Fruit fly (Drosophila melanogaster) whole organism, embryonic: ENCODE measurements around the gene CG16978.

ENCODE experiments used
- Awh ChIP-seq: fragments of 200-800 bp; sonication (Bioruptor generic); IDR thresholded peaks from 2 replicates; pipeline ENCODE4, ENCODE4 v1.3.6; 2022; ENCODE audit warnings: missing biosample characterization, missing genetic modification characterization
- Bgb ChIP-seq: fragments of 200-800 bp; sonication (Bioruptor generic); IDR thresholded peaks from 2 replicates; pipeline ENCODE4 v1.3.6; 2022; ENCODE audit warnings: missing biosample characterization, missing genetic modification characterization; ENCODE audit not compliant: partially characterized antibody
- CG10209 ChIP-seq: fragments of 200-800 bp; sonication (Bioruptor generic); optimal IDR thresholded peaks from 3 replicates; lab custom pipeline; 2017; ENCODE audit warnings: missing biosample characterization, mild to moderate bottlenecking, missing genetic modification characterization, missing genetic modification reagents
- CG10321 ChIP-seq: fragments of 200-800 bp; sonication (Bioruptor generic); IDR thresholded peaks from 2 replicates; pipeline ENCODE4 v1.3.6; 2022; ENCODE audit warnings: missing biosample characterization, missing genetic modification characterization
- CG10543 ChIP-seq: fragments of 200-800 bp; sonication (Bioruptor generic); optimal IDR thresholded peaks from 3 replicates; lab custom pipeline; 2017; ENCODE audit warnings: missing biosample characterization, mild to moderate bottlenecking, missing genetic modification characterization, moderate library complexity
- CG10565 ChIP-seq: fragments of 200-800 bp; sonication (Bioruptor generic); optimal IDR thresholded peaks from 3 replicates; lab custom pipeline; 2016; ENCODE audit warnings: missing biosample characterization, mild to moderate bottlenecking, missing genetic modification characterization
- CG11695 ChIP-seq: fragments of 200-800 bp; sonication (Bioruptor generic); IDR thresholded peaks from 3 replicates; pipeline ENCODE4 v1.3.6; 2022; ENCODE audit warnings: missing biosample characterization, missing genetic modification characterization
- CG12104 ChIP-seq: fragments of 200-800 bp; sonication (Bioruptor generic); optimal IDR thresholded peaks from 3 replicates; lab custom pipeline; 2016; ENCODE audit warnings: missing biosample characterization, missing genetic modification characterization
- CG12769 ChIP-seq: fragments of 200-800 bp; sonication (Bioruptor generic); optimal IDR thresholded peaks from 2 replicates; lab custom pipeline; 2019; ENCODE audit warnings: missing biosample characterization, mild to moderate bottlenecking, missing genetic modification characterization, moderate library complexity
- CG14014 ChIP-seq: fragments of 200-800 bp; sonication (Bioruptor generic); IDR thresholded peaks from 2 replicates; pipeline ENCODE4 v1.3.6; 2022; ENCODE audit warnings: missing biosample characterization, missing genetic modification characterization
- CG16863 ChIP-seq: fragments of 200-800 bp; sonication (Bioruptor generic); optimal IDR thresholded peaks from 3 replicates; lab custom pipeline; 2016; ENCODE audit warnings: missing biosample characterization, missing genetic modification characterization
- CG18011 ChIP-seq: fragments of 200-800 bp; sonication (Bioruptor generic); optimal IDR thresholded peaks from 2 replicates; lab custom pipeline; 2017; ENCODE audit warnings: missing biosample characterization, missing genetic modification characterization, mild to moderate bottlenecking, moderate library complexity, missing genotype
- CG2678 ChIP-seq: fragments of 200-800 bp; sonication (Bioruptor generic); optimal IDR thresholded peaks from 3 replicates; lab custom pipeline; 2019; ENCODE audit warnings: missing biosample characterization, mild to moderate bottlenecking, missing genetic modification characterization, moderate library complexity
- CG2712 ChIP-seq: fragments of 200-800 bp; optimal IDR thresholded peaks from 3 replicates; lab custom pipeline; 2019; ENCODE audit warnings: missing biosample characterization, mild to moderate bottlenecking, missing genetic modification characterization, moderate library complexity
- CG2889 ChIP-seq: fragments of 200-800 bp; sonication (Bioruptor generic); IDR thresholded peaks from 3 replicates; pipeline ENCODE4 v1.3.6; 2022; ENCODE audit warnings: missing biosample characterization, missing genetic modification characterization
- CG32532 ChIP-seq: fragments of 200-800 bp; sonication (Bioruptor generic); IDR thresholded peaks from 2 replicates; pipeline ENCODE4 v1.3.6; 2022; ENCODE audit warnings: missing biosample characterization, missing genetic modification characterization
- CG3847 ChIP-seq: fragments of 200-800 bp; sonication (Bioruptor generic); IDR thresholded peaks from 2 replicates; pipeline ENCODE4 v1.3.6; 2022; ENCODE audit warnings: missing biosample characterization, missing genetic modification characterization
- CG43689 ChIP-seq: fragments of 200-800 bp; sonication (Bioruptor generic); IDR thresholded peaks from 2 replicates; pipeline ENCODE4 v1.3.6; 2022; ENCODE audit warnings: missing biosample characterization, missing genetic modification characterization
- CG4404 ChIP-seq: fragments of 200-800 bp; sonication (Bioruptor generic); IDR thresholded peaks from 2 replicates; pipeline ENCODE4 v1.3.6; 2022; ENCODE audit warnings: missing biosample characterization, missing genetic modification characterization
- D19B ChIP-seq: fragments of 200-800 bp; sonication (Bioruptor generic); optimal IDR thresholded peaks from 2 replicates; lab custom pipeline; 2017; ENCODE audit warnings: missing biosample characterization, mild to moderate bottlenecking, missing genetic modification characterization
- Dbx ChIP-seq: fragments of 200-800 bp; sonication (Bioruptor generic); IDR thresholded peaks from 3 replicates; pipeline ENCODE4 v1.3.6; 2022; ENCODE audit warnings: missing biosample characterization, missing genetic modification characterization
- Dref ChIP-seq: fragments of 200-800 bp; sonication (Bioruptor generic); IDR thresholded peaks from 2 replicates; pipeline ENCODE4 v1.3.6; 2022; ENCODE audit warnings: missing biosample characterization, missing genetic modification characterization
- Eip74EF ChIP-seq, 2 experiments: fragments of 200-800 bp in 1 of 2; fragments of >200 bp in 1 of 2; sonication (Bioruptor generic) in 1 of 2; optimal IDR thresholded peaks; 2 replicates each; lab custom pipeline; 2017 to 2019; ENCODE audit warnings: missing biosample characterization in 2 of 2, missing genetic modification characterization in 2 of 2, mild to moderate bottlenecking in 1 of 2, moderate library complexity in 1 of 2
- Ets65A ChIP-seq: fragments of 200-800 bp; sonication (Bioruptor generic); peaks from one replicate; lab custom pipeline; 2016; ENCODE audit warnings: missing biosample characterization, missing genetic modification characterization
- Fer3 ChIP-seq: fragments of 200-800 bp; sonication (Bioruptor generic); optimal IDR thresholded peaks from 2 replicates; lab custom pipeline; 2018; ENCODE audit warnings: missing biosample characterization, mild to moderate bottlenecking, missing genetic modification characterization, moderate library complexity
- HLHmδ ChIP-seq: fragments of 200-800 bp; sonication (Bioruptor generic); optimal IDR thresholded peaks from 2 replicates; lab custom pipeline; 2018; ENCODE audit warnings: missing biosample characterization, mild to moderate bottlenecking, missing genetic modification characterization, moderate library complexity
- Hmr ChIP-seq: fragments of 200-800 bp; sonication (Bioruptor generic); optimal IDR thresholded peaks from 3 replicates; lab custom pipeline; 2017; ENCODE audit warnings: mild to moderate bottlenecking, missing biosample characterization, missing genetic modification reagents, missing genetic modification characterization
- MBD-R2 ChIP-seq: fragments of 200-800 bp; sonication (Bioruptor generic); IDR thresholded peaks from 2 replicates; pipeline ENCODE4 v1.3.6; 2022; ENCODE audit warnings: missing biosample characterization, missing genetic modification characterization
- Neu2 ChIP-seq: fragments of 200-800 bp; sonication (Bioruptor generic); optimal IDR thresholded peaks from 3 replicates; lab custom pipeline; 2016; ENCODE audit warnings: missing biosample characterization, missing genetic modification characterization, borderline replicate concordance
- PHDP ChIP-seq: fragments of 200-800 bp; sonication (Bioruptor generic); optimal IDR thresholded peaks from 3 replicates; lab custom pipeline; 2018; ENCODE audit warnings: missing biosample characterization, mild to moderate bottlenecking, missing genetic modification characterization, moderate library complexity
- Sin3A ChIP-seq: fragments of >200 bp; optimal IDR thresholded peaks from 2 replicates; lab custom pipeline; 2018
- ab ChIP-seq: fragments of 200-800 bp; sonication (Bioruptor generic); optimal IDR thresholded peaks from 2 replicates; lab custom pipeline; 2016; ENCODE audit warnings: missing biosample characterization, missing genetic modification characterization
- ac ChIP-seq: fragments of 200-800 bp; sonication (Bioruptor generic); optimal IDR thresholded peaks from 3 replicates; lab custom pipeline; 2017; ENCODE audit warnings: missing biosample characterization, mild to moderate bottlenecking, missing genetic modification characterization
- ase ChIP-seq: fragments of 200-800 bp; sonication (Bioruptor generic); IDR thresholded peaks from 3 replicates; pipeline ENCODE4 v1.3.6; 2022; ENCODE audit warnings: missing biosample characterization, missing genetic modification characterization
- dm ChIP-seq: fragments of 200-800 bp; sonication (Bioruptor generic); optimal IDR thresholded peaks from 3 replicates; lab custom pipeline; 2016; ENCODE audit warnings: missing biosample characterization, missing genetic modification characterization
- dysf ChIP-seq: fragments of 200-800 bp; sonication (Bioruptor generic); IDR thresholded peaks from 3 replicates; pipeline ENCODE4 v1.3.6; 2022; ENCODE audit warnings: missing biosample characterization, missing genetic modification characterization
- ftz-f1 ChIP-seq: fragments of 200-800 bp; sonication (Bioruptor generic); optimal IDR thresholded peaks from 2 replicates; lab custom pipeline; 2016; ENCODE audit warnings: missing biosample characterization, missing genetic modification characterization
- gce ChIP-seq: fragments of 200-800 bp; sonication (Bioruptor generic); IDR thresholded peaks from 3 replicates; pipeline ENCODE4 v1.3.6; 2022; ENCODE audit warnings: missing biosample characterization, missing genetic modification characterization
- hb ChIP-seq: fragments of 200-800 bp; sonication (Bioruptor generic); IDR thresholded peaks from 3 replicates; pipeline ENCODE4 v1.3.6; 2022; ENCODE audit warnings: missing biosample characterization, missing genetic modification characterization; ENCODE audit not compliant: partially characterized antibody
- hth ChIP-seq: fragments of >200 bp; optimal IDR thresholded peaks from 2 replicates; lab custom pipeline; 2017; ENCODE audit warnings: inconsistent platforms
- nau ChIP-seq: fragments of 200-800 bp; sonication (Bioruptor generic); optimal IDR thresholded peaks from 3 replicates; lab custom pipeline; 2017; ENCODE audit warnings: missing biosample characterization, mild to moderate bottlenecking, missing genetic modification characterization, missing genetic modification reagents
- odd ChIP-seq: fragments of 200-800 bp; sonication (Bioruptor generic); optimal IDR thresholded peaks from 2 replicates; lab custom pipeline; 2017; ENCODE audit warnings: missing biosample characterization, mild to moderate bottlenecking, missing genetic modification characterization
- peb ChIP-seq: fragments of 200-800 bp; sonication (Bioruptor generic); IDR thresholded peaks from 2 replicates; pipeline ENCODE4 v1.3.6; 2022; ENCODE audit warnings: missing biosample characterization, missing genetic modification characterization
- phol ChIP-seq: fragments of 200-800 bp; sonication (Bioruptor generic); optimal IDR thresholded peaks from 3 replicates; lab custom pipeline; 2018; ENCODE audit warnings: missing biosample characterization, mild to moderate bottlenecking, missing genetic modification characterization, moderate library complexity
- psq ChIP-seq: fragments of 200-800 bp; sonication (Bioruptor generic); optimal IDR thresholded peaks from 2 replicates; lab custom pipeline; 2017; ENCODE audit warnings: missing biosample characterization, missing genetic modification characterization
- sens-2 ChIP-seq: fragments of 200-800 bp; sonication (Bioruptor generic); IDR thresholded peaks from 2 replicates; pipeline ENCODE4 v1.3.6; 2022; ENCODE audit warnings: missing biosample characterization, missing genetic modification characterization
- so ChIP-seq: fragments of 200-800 bp; sonication (Bioruptor generic); IDR thresholded peaks from 3 replicates; pipeline ENCODE4 v1.3.6; 2022; ENCODE audit warnings: missing biosample characterization, missing genetic modification characterization
- wor ChIP-seq: fragments of 200-800 bp; sonication (Bioruptor generic); IDR thresholded peaks from 2 replicates; pipeline ENCODE4 v1.3.6; 2022; ENCODE audit warnings: missing biosample characterization, missing genetic modification characterization
- zen ChIP-seq: fragments of 200-800 bp; sonication (Bioruptor generic); optimal IDR thresholded peaks from 3 replicates; lab custom pipeline; 2018; ENCODE audit warnings: missing biosample characterization, mild to moderate bottlenecking, missing genetic modification characterization, moderate library complexity

Gene CG16978

DNA sequence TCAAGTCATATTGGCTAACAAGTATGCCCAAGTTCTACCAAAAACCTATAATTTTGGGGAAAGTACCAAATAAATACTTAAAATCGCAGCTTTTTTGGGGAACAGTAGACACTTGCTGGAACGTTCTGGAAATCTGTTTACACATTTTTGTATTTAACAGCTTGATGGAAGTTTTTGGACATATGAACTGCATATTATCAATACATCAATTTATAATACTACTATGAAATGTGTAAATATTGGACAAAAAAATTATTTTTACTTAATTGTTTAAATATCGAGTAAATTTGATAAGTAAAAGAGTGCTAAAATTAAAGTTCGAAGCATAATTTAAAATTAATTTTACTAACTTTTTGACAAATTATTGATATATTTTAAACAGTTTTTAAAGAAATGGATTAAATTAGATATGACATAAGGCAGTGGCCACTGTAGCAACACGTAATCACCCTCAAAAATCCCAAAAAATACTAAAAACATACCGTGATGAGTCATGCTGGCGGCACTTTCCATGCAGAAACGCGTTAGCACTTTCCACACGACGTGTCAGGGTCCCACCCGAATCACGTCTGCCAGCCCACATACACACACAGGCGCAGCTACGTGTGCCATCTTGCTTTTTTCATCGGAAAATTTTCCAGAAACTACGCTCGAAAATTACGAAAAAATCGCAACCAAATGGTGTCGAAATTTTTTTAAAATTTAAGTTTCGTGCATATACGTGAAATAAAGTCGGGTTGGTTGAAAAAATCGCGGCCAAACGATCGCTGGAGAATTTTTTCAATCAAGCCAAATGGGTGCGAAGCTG is 21.8 kb upstream of the CG16978 start, which contains the start of gene Sirt1 (continued):
- TF ChIP-seq ac (GFP tag; lab: Kevin White, UChicago), result no peak
- TF ChIP-seq CG43689 (GFP tag; lab: Robert Waterston, UW), result peak; percentile 58
- no peak for TF ChIP-seq CG10565
- peak in 1 of 2 experiments; percentile 67 for TF ChIP-seq Eip74EF (GFP tag; optimal IDR thresholded peaks at IDR 0.05; lab: Kevin White, UChicago)
- peak; percentile 81 for TF ChIP-seq zen (tag; lab: Kevin White, UChicago)
- peak; percentile 78 for TF ChIP-seq Fer3 (tag; lab: Kevin White, UChicago)
- TF ChIP-seq PHDP (tag; lab: Kevin White, UChicago), result peak; percentile 84
- no peak for TF ChIP-seq MBD-R2 (GFP tag; lab: Robert Waterston, UW)
- TF ChIP-seq gce (GFP tag; lab: Robert Waterston, UW), result no peak
- TF ChIP-seq CG10321 (GFP tag; lab: Robert Waterston, UW), result 0 out of 2 replicates have a peak, but pooled peaks have one; percentile 16
- peak; percentile 87 for TF ChIP-seq phol (tag; lab: Kevin White, UChicago)
- peak; percentile 47 for TF ChIP-seq CG18011 (GFP tag; lab: Kevin White, UChicago)
- peak; percentile 39; the same call in 1 of the 2 replicates for TF ChIP-seq peb (GFP tag; lab: Robert Waterston, UW)
- peak; percentile 80 for TF ChIP-seq odd (GFP tag; lab: Kevin White, UChicago)
- TF ChIP-seq CG12104, result peak; percentile 88
- TF ChIP-seq nau (GFP tag; lab: Kevin White, UChicago), result no peak
- peak; percentile 96 for TF ChIP-seq CG2678 (tag; lab: Kevin White, UChicago)
- TF ChIP-seq Dref, result no peak
- TF ChIP-seq Neu2 (GFP tag; lab: Kevin White, UChicago), result no peak
- peak; percentile 57 for TF ChIP-seq CG16863 (GFP tag; lab: Kevin White, UChicago)
- no peak for TF ChIP-seq ab (GFP tag; lab: Kevin White, UChicago)
- TF ChIP-seq Dbx, result peak; percentile 84; the same call in 2 of the 3 replicates
- no peak for TF ChIP-seq ftz-f1 (GFP tag; lab: Kevin White, UChicago)
- TF ChIP-seq HLHmδ (GFP tag; lab: Kevin White, UChicago), result peak; percentile 32
- peak; percentile 90 for TF ChIP-seq CG2712 (tag; lab: Kevin White, UChicago)
- peak; percentile 59; the same call in 1 of the 3 replicates for TF ChIP-seq ase (GFP tag; lab: Robert Waterston, UW)
- peak; percentile 48; the same call in 1 of the 2 replicates for TF ChIP-seq Bgb (GFP tag; lab: Robert Waterston, UW)
- TF ChIP-seq CG3847, result peak; percentile 84
- TF ChIP-seq hth (lab: Kevin White, UChicago), result no peak
- TF ChIP-seq sens-2 (GFP tag; lab: Robert Waterston, UW), result 0 out of 2 replicates have a peak, but pooled peaks have one; percentile 8
- TF ChIP-seq CG12769, result peak; percentile 14
- peak; percentile 75 for TF ChIP-seq D19B (GFP tag; lab: Kevin White, UChicago)
- peak; percentile 90 for TF ChIP-seq Ets65A
- TF ChIP-seq CG32532 (GFP tag; lab: Robert Waterston, UW), result peak; percentile 84
- TF ChIP-seq CG2889 (GFP tag; lab: Robert Waterston, UW), result peak; percentile 54; the same call in 1 of the 3 replicates
- TF ChIP-seq psq (GFP tag; lab: Kevin White, UChicago), result no peak
- peak; percentile 90 for TF ChIP-seq dysf (GFP tag; lab: Robert Waterston, UW)
- peak; percentile 73 for TF ChIP-seq CG10543 (GFP tag; lab: Kevin White, UChicago)
- peak; percentile 80 for TF ChIP-seq CG11695 (GFP tag; lab: Robert Waterston, UW)
- TF ChIP-seq wor, result peak; percentile 75
- TF ChIP-seq Hmr, result peak; percentile 86
- peak; percentile 88 for TF ChIP-seq CG10209
- TF ChIP-seq so (GFP tag; lab: Robert Waterston, UW), result peak; percentile 70; the same call in 1 of the 3 replicates
- peak; percentile 86 for TF ChIP-seq CG4404
- peak; percentile 74; the same call in 1 of the 2 replicates for TF ChIP-seq CG14014 (GFP tag; lab: Robert Waterston, UW)
- TF ChIP-seq Awh (GFP tag; lab: Robert Waterston, UW), result peak; percentile 61; the same call in 1 of the 2 replicates
- TF ChIP-seq Sin3A (lab: Kevin White, UChicago), result no peak
- TF ChIP-seq hb (GFP tag; lab: Robert Waterston, UW), result no peak
- TF ChIP-seq dm (GFP tag; lab: Kevin White, UChicago), result no peak
